Worm (Caenorhabditis elegans) whole organism, midembryonic: Measurements from ENCODE around the gene hsp-12.3.

ENCODE experiments used
- T22C8.4 ChIP-seq: fragments of 200-800 bp; sonication (Bioruptor generic); IDR thresholded peaks from 2 replicates; pipeline ENCODE4 v1.3.6; 2022; ENCODE audit warnings: missing genetic modification characterization, missing compliant biosample characterization
- cog-1 ChIP-seq: sonication (generic microtip); optimal IDR thresholded peaks from 2 replicates; lab custom pipeline; 2016; ENCODE audit warnings: missing genetic modification characterization, missing compliant biosample characterization
- flt-1 ChIP-seq: fragments of 200-800 bp; sonication (Bioruptor generic); IDR thresholded peaks from 2 replicates; pipeline ENCODE4 v1.3.6; 2022; ENCODE audit warnings: missing genetic modification characterization, missing compliant biosample characterization
- ref-1 ChIP-seq: fragments of 200-800 bp; sonication (Bioruptor generic); conservative IDR thresholded peaks from 2 replicates; pipeline ENCODE4 v1.3.6; 2022; ENCODE audit warnings: missing genetic modification reagents, missing genetic modification characterization, missing compliant biosample characterization
- ztf-23 ChIP-seq: fragments of 200-800 bp; sonication (Bioruptor generic); IDR thresholded peaks from 2 replicates; pipeline ENCODE4 v1.3.6; 2022; ENCODE audit warnings: missing genetic modification reagents, missing genetic modification characterization, missing compliant biosample characterization

DNA sequence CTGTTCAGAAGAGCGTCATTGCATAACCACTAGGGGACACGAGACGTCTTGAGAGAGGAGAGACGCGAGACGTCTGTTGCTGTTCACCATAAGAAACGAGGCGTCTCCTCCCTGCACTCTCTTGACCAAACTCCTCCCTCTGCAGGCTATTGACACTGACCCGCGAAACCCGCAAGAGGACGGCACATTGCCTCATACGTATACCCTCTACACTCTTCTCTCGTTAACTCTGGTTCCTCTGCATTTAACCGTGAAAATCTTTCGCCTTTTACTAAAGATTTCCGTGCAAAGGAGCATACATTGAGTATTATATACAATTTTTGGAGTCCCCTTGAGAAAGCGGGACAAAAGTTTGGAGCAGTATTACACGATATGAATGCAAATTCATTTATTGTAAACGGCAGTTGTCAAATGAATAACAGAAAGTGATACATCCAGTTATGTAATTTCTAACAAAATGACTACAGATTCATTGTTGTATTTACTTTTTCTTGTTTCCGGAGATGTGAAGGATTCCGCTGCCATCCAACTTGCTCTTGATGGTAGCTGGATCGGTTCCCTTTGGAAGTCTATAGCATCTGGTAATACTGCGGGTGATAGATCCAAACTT lies 785 bp downstream of the hsp-12.3 start:
- peak; percentile 78; the same call in 1 of the 2 replicates for TF ChIP-seq flt-1 (GFP tag; lab: Robert Waterston, UW)
- TF ChIP-seq cog-1 (tag; lab: Kevin White, UChicago) = peak; percentile 76
- TF ChIP-seq ztf-23 (GFP tag; lab: Robert Waterston, UW) = 0 out of 2 replicates have a peak, but pooled peaks have one; percentile 10
- no peak for TF ChIP-seq T22C8.4 (GFP tag; lab: Robert Waterston, UW)
- no peak for TF ChIP-seq ref-1 (GFP tag; lab: Robert Waterston, UW)
